Worm (Caenorhabditis elegans): Measurements from ENCODE around the gene C31E10.6.

- TF ChIP-seq efl-3 (GFP tag; optimal IDR thresholded peaks at IDR 0.05) (no peak), alr-1 (tag; optimal IDR thresholded peaks at IDR 0.05; ENCODE audit: borderline replicate concordance) (no peak), lin-35 (GFP tag; optimal IDR thresholded peaks at IDR 0.05) (peak; percentile 9 to 45), zag-1 (tag; optimal IDR thresholded peaks at IDR 0.05) (no peak), mef-2 (tag; optimal IDR thresholded peaks at IDR 0.05) (peak; percentile 31), efl-1 (optimal IDR thresholded peaks at IDR 0.05) (no peak), efl-1 (GFP tag; optimal IDR thresholded peaks at IDR 0.05 in 1 of 2) (no peak), ztf-11 (tag; optimal IDR thresholded peaks at IDR 0.05) (no peak), nhr-90 (tag; optimal IDR thresholded peaks at IDR 0.05; ENCODE audit: poor library complexity) (no peak), fos-1 (tag; optimal IDR thresholded peaks at IDR 0.05) (no peak), nhr-237 (tag; optimal IDR thresholded peaks at IDR 0.05) (no peak)
Observed at ce11 chrX:13975314-13975713, 20.8 kb upstream of the C31E10.6 start, which contains the start of gene F48F7.5.
